Worm (Caenorhabditis elegans): ENCODE measurements around the gene mpst-2.
A peak's percentile ranks its signal among the peaks of the same experiment; 100 is the strongest.

mpst-2 gene

DNA sequence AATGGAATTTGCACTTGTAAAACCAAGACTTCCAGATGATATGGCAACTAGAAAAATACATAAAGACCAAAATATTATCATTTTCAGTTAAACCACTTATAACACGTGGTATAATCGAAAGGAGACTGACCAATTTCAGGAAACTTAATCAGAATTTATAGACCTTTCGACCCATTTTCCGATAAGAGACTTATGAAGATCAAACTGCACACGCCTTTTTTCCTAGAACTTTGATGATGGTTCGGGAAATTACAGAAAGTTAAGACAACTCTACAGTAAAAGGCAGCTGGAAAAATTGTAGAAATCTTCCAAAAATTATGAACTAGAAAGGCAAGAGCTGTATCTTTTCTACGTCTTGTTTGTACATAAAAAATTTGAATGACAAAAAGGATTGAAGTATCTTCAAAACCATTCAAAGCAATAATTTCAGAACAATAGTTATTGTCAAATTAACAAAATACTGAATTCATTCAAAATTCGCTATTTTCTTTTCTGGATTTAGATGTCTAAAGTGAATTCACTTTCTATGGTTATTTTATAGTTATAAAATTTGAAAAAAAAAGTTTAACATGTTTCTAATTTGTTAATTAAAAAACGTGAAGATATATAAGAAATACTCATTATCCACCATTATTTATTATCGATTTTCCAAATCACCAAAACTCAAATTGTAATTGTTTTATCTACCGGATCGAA is at the start of gene mpst-2, which contains the start of gene H12D21.5:
Gene mpst-2, minus strand, starts transcription at position 101 of the 696 bp plus-strand sequence.
Gene H12D21.5, plus strand, starts transcription at position 646 of the 696 bp plus-strand sequence.
- no peak for TF ChIP-seq ceh-27 (GFP tag; optimal IDR thresholded peaks at IDR 0.05)
- TF ChIP-seq D2030.7 (GFP tag; IDR thresholded peaks at IDR 0.05), result no peak
- TF ChIP-seq ceh-58 (GFP tag; IDR thresholded peaks at IDR 0.05), result no peak
- no peak for TF ChIP-seq ceh-79 (tag; optimal IDR thresholded peaks at IDR 0.05)

ce11 chrV:14942898-14943297 is 49.6 kb upstream of the mpst-2 start:
- TF ChIP-seq snpc-1.3 (tag; optimal IDR thresholded peaks at IDR 0.05; ENCODE audit: insufficient read depth) (no peak), rpc-1 (optimal IDR thresholded peaks at IDR 0.05) (no peak), rpc-1 (tag; optimal IDR thresholded peaks at IDR 0.05) (no peak), snpc-4 (GFP tag; optimal IDR thresholded peaks at IDR 0.05) (no peak), snpc-4 (tag; optimal IDR thresholded peaks at IDR 0.05) (no peak), xnd-1 (tag; optimal IDR thresholded peaks at IDR 0.05) (no peak), atf-7 (tag; optimal IDR thresholded peaks at IDR 0.05) (no peak), T26A5.8 (tag; optimal IDR thresholded peaks at IDR 0.05) (no peak), mes-4 (tag; optimal IDR thresholded peaks at IDR 0.05) (no peak), B0336.3 (GFP tag; IDR thresholded peaks at IDR 0.05) (no peak), lsl-1 (GFP tag; optimal IDR thresholded peaks at IDR 0.05) (no peak)

- TF ChIP-seq B0336.3 (GFP tag; IDR thresholded peaks at IDR 0.05), result no peak
- TF ChIP-seq aptf-3 (GFP tag; IDR thresholded peaks at IDR 0.05), result no peak
- TF ChIP-seq nhr-120 (GFP tag; IDR thresholded peaks at IDR 0.05), result no peak
Observed at ce11 chrV:14936587-14936986, 43.3 kb upstream of the mpst-2 start, which contains the start of gene C30G7.2. C30G7.2 (plus strand) TSS chrV:14936887.

- TF ChIP-seq aptf-3 (GFP tag; IDR thresholded peaks at IDR 0.05) (peak; percentile 57; the same call in 1 of the 2 replicates), egrh-3 (GFP tag; IDR thresholded peaks at IDR 0.05) (peak; percentile 43; the same call in 1 of the 2 replicates), nfyb-1 (GFP tag; IDR thresholded peaks at IDR 0.05) (0 out of 2 replicates have a peak, but pooled peaks have one; percentile 28), pha-4 (tag; optimal IDR thresholded peaks at IDR 0.05) (no peak), hmg-20 (GFP tag; IDR thresholded peaks at IDR 0.05) (0 out of 2 replicates have a peak, but pooled peaks have one; percentile 17), F57A8.1 (GFP tag; optimal IDR thresholded peaks at IDR 0.05) (no peak), ztf-26 (tag; optimal IDR thresholded peaks at IDR 0.05) (no peak)
Observed at ce11 chrV:14933450-14934218, 40.4 kb upstream of the mpst-2 start.

DNA sequence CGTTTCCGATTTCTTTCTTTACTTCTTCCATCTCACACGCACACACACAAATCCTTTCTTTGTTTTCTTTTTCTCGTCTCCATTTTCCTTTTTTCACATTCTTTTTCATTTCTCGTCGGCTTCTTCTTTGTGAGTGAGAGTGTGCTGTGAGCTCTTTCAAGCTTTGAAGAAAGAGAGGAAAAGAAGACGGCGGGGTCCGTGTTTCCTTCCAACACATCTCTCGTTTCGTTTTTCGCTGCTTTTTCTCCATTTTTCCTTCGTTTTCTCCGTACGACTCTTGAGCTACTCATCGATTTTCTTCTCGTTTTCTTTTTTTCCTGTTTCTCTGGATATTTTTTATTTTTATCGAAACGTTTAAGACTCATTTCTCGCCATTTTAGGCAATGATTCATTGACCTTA is 36.9 kb upstream of the mpst-2 start:
- TF ChIP-seq F10E7.11 (tag; optimal IDR thresholded peaks at IDR 0.05), result no peak
- peak; percentile 21 for TF ChIP-seq K12H6.12 (tag; optimal IDR thresholded peaks at IDR 0.05)

DNA sequence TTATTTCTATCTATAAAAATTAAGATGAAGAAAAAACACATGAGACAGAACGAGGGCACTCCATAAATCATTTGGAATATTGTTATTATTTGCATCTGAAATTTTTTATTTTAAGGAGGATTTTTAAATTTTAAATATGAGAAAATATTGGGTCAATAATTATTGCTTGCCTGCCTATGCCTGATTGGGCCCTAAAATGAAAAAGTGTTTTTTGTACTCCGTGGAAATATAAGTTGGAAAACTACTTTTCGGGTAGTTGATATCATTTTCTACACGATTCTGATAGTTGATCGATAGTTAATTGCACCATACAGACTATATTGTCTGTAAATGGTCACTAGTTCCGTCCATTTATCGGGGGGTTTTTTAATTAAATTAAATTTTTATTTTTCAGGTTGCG is 35.0 kb upstream of the mpst-2 start, which contains the start of gene srg-55:
Gene srg-55, minus strand, starts transcription at position 101 of the 400 bp plus-strand sequence.
- TF ChIP-seq ceh-27 (GFP tag; optimal IDR thresholded peaks at IDR 0.05) (no peak), egrh-3 (GFP tag; IDR thresholded peaks at IDR 0.05) (no peak), gei-17 (GFP tag; optimal IDR thresholded peaks at IDR 0.05) (no peak), F10E7.11 (tag; optimal IDR thresholded peaks at IDR 0.05) (no peak), let-526 (GFP tag; IDR thresholded peaks at IDR 0.05) (no peak), rec-8 (tag; optimal IDR thresholded peaks at IDR 0.05) (no peak), hrde-1 (tag; optimal IDR thresholded peaks at IDR 0.05; ENCODE audit: borderline replicate concordance) (no peak), egl-18 (GFP tag; IDR thresholded peaks at IDR 0.05) (no peak), hsf-1 (GFP tag; IDR thresholded peaks at IDR 0.05) (no peak), ztf-18 (tag; optimal IDR thresholded peaks at IDR 0.05) (no peak), ekl-4 (GFP tag; IDR thresholded peaks at IDR 0.05) (no peak), snpc-3.4 (tag; optimal IDR thresholded peaks at IDR 0.05) (no peak), mxl-1 (tag; optimal IDR thresholded peaks at IDR 0.05) (no peak)

Data from whole organism, young adult.